Worm (Caenorhabditis elegans): ENCODE results near the gene C02E7.7.

C02E7.7 gene

ce11 chrV:4877587-4877986 is 40.8 kb downstream of the C02E7.7 start, which contains the start of gene T19H12.6 (continued):
- TF ChIP-seq skn-1 (tag; optimal IDR thresholded peaks at IDR 0.05) (no peak), T20F7.1 (GFP tag; optimal IDR thresholded peaks at IDR 0.05) (no peak), rbr-2 (tag; optimal IDR thresholded peaks at IDR 0.05) (no peak), mdl-1 (tag; optimal IDR thresholded peaks at IDR 0.05) (no peak)

- TF ChIP-seq unc-39 (tag; optimal IDR thresholded peaks at IDR 0.05): no peak
- TF ChIP-seq F49E8.2 (tag; optimal IDR thresholded peaks at IDR 0.05; ENCODE audit: borderline replicate concordance): no peak
- no peak for TF ChIP-seq duxl-1 (tag; optimal IDR thresholded peaks at IDR 0.05; ENCODE audit: poor library complexity)
- TF ChIP-seq F26F4.8 (GFP tag; conservative IDR thresholded peaks at IDR 0.05): no peak
- no peak for TF ChIP-seq zip-2 (tag; optimal IDR thresholded peaks at IDR 0.05)
- TF ChIP-seq lin-15B (tag; optimal IDR thresholded peaks at IDR 0.05): no peak
- no peak for TF ChIP-seq vab-7 (GFP tag; IDR thresholded peaks at IDR 0.05)
- TF ChIP-seq T20F7.1 (GFP tag; optimal IDR thresholded peaks at IDR 0.05): no peak
- TF ChIP-seq aly-2 (tag; optimal IDR thresholded peaks at IDR 0.05): no peak
- TF ChIP-seq tag-97 (GFP tag; IDR thresholded peaks at IDR 0.05): no peak
- no peak for TF ChIP-seq Y48G9A.11 (GFP tag; IDR thresholded peaks at IDR 0.05)
- no peak for TF ChIP-seq nhr-6 (tag; optimal IDR thresholded peaks at IDR 0.05)
- TF ChIP-seq ces-1 (GFP tag; optimal IDR thresholded peaks at IDR 0.05): no peak
- no peak for TF ChIP-seq lir-3 (tag; optimal IDR thresholded peaks at IDR 0.05)
- TF ChIP-seq F44E2.7 (GFP tag; IDR thresholded peaks at IDR 0.05): no peak
- no peak for TF ChIP-seq pqm-1 (tag; optimal IDR thresholded peaks at IDR 0.05)
- no peak for TF ChIP-seq nhr-11 (tag; optimal IDR thresholded peaks at IDR 0.05)
Measured at ce11 chrV:4871992-4872391, 46.4 kb downstream of the C02E7.7 start, which contains the start of gene srd-33. TSS of gene srd-33 (plus strand) at chrV:4872292.

- TF ChIP-seq madf-5 (GFP tag; IDR thresholded peaks at IDR 0.05) (no peak), mep-1 (tag; optimal IDR thresholded peaks at IDR 0.05) (no peak), Y75B8A.6 (GFP tag; IDR thresholded peaks at IDR 0.05) (no peak), hmg-1.1 (GFP tag; IDR thresholded peaks at IDR 0.05) (no peak), dmd-8 (GFP tag; IDR thresholded peaks at IDR 0.05) (no peak), pha-4 (GFP tag; IDR thresholded peaks at IDR 0.05) (no peak), pha-4 (tag; optimal IDR thresholded peaks at IDR 0.05) (no peak), cey-2 (tag; optimal IDR thresholded peaks at IDR 0.05; ENCODE audit: borderline replicate concordance, insufficient read depth) (no peak), nhr-25 (tag; optimal IDR thresholded peaks at IDR 0.05; ENCODE audit: borderline replicate concordance, insufficient read depth) (no peak), ceh-44 (GFP tag; IDR thresholded peaks at IDR 0.05) (no peak), nhr-28 (tag; optimal IDR thresholded peaks at IDR 0.05) (no peak), daf-19 (GFP tag; conservative IDR thresholded peaks at IDR 0.05) (no peak), zag-1 (tag; optimal IDR thresholded peaks at IDR 0.05) (no peak), ceh-32 (tag; optimal IDR thresholded peaks at IDR 0.05; ENCODE audit: poor library complexity) (no peak), Y105C5A.15 (GFP tag; IDR thresholded peaks at IDR 0.05) (no peak), D1046.2 (GFP tag; IDR thresholded peaks at IDR 0.05) (no peak), ama-1 (optimal IDR thresholded peaks at IDR 0.05) (no peak), hlh-11 (tag; optimal IDR thresholded peaks at IDR 0.05) (no peak), lir-3 (tag; optimal IDR thresholded peaks at IDR 0.05) (no peak), lin-39 (tag; optimal IDR thresholded peaks at IDR 0.05) (no peak)
Measured at ce11 chrV:4870627-4871026, 47.7 kb downstream of the C02E7.7 start.

- TF ChIP-seq gei-8 (GFP tag; optimal IDR thresholded peaks at IDR 0.05): no peak
- no peak for TF ChIP-seq mdt-29 (GFP tag; IDR thresholded peaks at IDR 0.05)
- TF ChIP-seq dmd-6 (GFP tag; IDR thresholded peaks at IDR 0.05): no peak
- TF ChIP-seq Y105C5A.15 (GFP tag; IDR thresholded peaks at IDR 0.05): no peak
- no peak for TF ChIP-seq ceh-28 (tag; optimal IDR thresholded peaks at IDR 0.05)
- no peak for TF ChIP-seq nhr-6 (tag; optimal IDR thresholded peaks at IDR 0.05)
- TF ChIP-seq lin-38 (GFP tag; IDR thresholded peaks at IDR 0.05): no peak
- no peak for TF ChIP-seq saeg-2 (GFP tag; IDR thresholded peaks at IDR 0.05)
- no peak for TF ChIP-seq T20F7.1 (GFP tag; optimal IDR thresholded peaks at IDR 0.05)
- TF ChIP-seq daf-8 (GFP tag; IDR thresholded peaks at IDR 0.05): no peak
- no peak for TF ChIP-seq ces-1 (GFP tag; optimal IDR thresholded peaks at IDR 0.05)
- no peak for TF ChIP-seq madf-5 (GFP tag; IDR thresholded peaks at IDR 0.05)
- no peak for TF ChIP-seq nhr-76 (tag; optimal IDR thresholded peaks at IDR 0.05)
- no peak for TF ChIP-seq cey-2 (tag; optimal IDR thresholded peaks at IDR 0.05; ENCODE audit: borderline replicate concordance, insufficient read depth)
- no peak for TF ChIP-seq nhr-102 (tag; optimal IDR thresholded peaks at IDR 0.05)
- TF ChIP-seq nhr-10 (tag; optimal IDR thresholded peaks at IDR 0.05): no peak
- TF ChIP-seq tag-97 (GFP tag; IDR thresholded peaks at IDR 0.05): no peak
- no peak for TF ChIP-seq dmd-8 (GFP tag; IDR thresholded peaks at IDR 0.05)
Measured at ce11 chrV:4868698-4869097, 49.7 kb downstream of the C02E7.7 start.
